Fruit fly (Drosophila melanogaster): ENCODE results near the gene CG14259.

Gene CG14259

dm6 chr3R:27129580-27130385, 35.5 kb downstream of the CG14259 start (continued):
- TF ChIP-seq dysf (GFP tag; IDR thresholded peaks at IDR 0.05) (peak; percentile 66; the same call in 2 of the 3 replicates), CG10543 (GFP tag; optimal IDR thresholded peaks at IDR 0.05) (peak; percentile 54), CG6765 (GFP tag; optimal IDR thresholded peaks at IDR 0.05) (no peak), CG1647 (GFP tag; optimal IDR thresholded peaks at IDR 0.05) (no peak), knrl (GFP tag; IDR thresholded peaks at IDR 0.05; ENCODE audit: partially characterized antibody) (no peak), CG13123 (GFP tag; optimal IDR thresholded peaks at IDR 0.05) (no peak), CG4707 (GFP tag; optimal IDR thresholded peaks at IDR 0.05) (no peak), ttk (GFP tag; IDR thresholded peaks at IDR 0.05) (no peak), Bgb (GFP tag; IDR thresholded peaks at IDR 0.05; ENCODE audit: partially characterized antibody) (no peak), chinmo (GFP tag; IDR thresholded peaks at IDR 0.05; ENCODE audit: partially characterized antibody) (peak; percentile 97), Mad (GFP tag; optimal IDR thresholded peaks at IDR 0.05) (no peak), Nf-YA (GFP tag; IDR thresholded peaks at IDR 0.05) (no peak), lov (optimal IDR thresholded peaks at IDR 0.05) (no peak), lov (GFP tag; IDR thresholded peaks at IDR 0.05) (no peak), grn (GFP tag; optimal IDR thresholded peaks at IDR 0.05) (no peak), Drgx (GFP tag; IDR thresholded peaks at IDR 0.05) (peak; percentile 74), slbo (GFP tag; IDR thresholded peaks at IDR 0.05) (peak; percentile 60), da (GFP tag; optimal IDR thresholded peaks at IDR 0.05) (no peak), CG15696 (tag; optimal IDR thresholded peaks at IDR 0.05) (no peak), CG17802 (tag; optimal IDR thresholded peaks at IDR 0.05) (no peak), Kr (GFP tag; optimal IDR thresholded peaks at IDR 0.05) (no peak), hb (GFP tag; IDR thresholded peaks at IDR 0.05; ENCODE audit: partially characterized antibody) (no peak), Atf3 (GFP tag; optimal IDR thresholded peaks at IDR 0.05) (no peak), Hmx (GFP tag; optimal IDR thresholded peaks at IDR 0.05) (no peak), Asciz (GFP tag; optimal IDR thresholded peaks at IDR 0.05) (no peak), Elba2 (GFP tag; optimal IDR thresholded peaks at IDR 0.05) (no peak), CG11398 (GFP tag; optimal IDR thresholded peaks at IDR 0.05) (no peak), corto (GFP tag; optimal IDR thresholded peaks at IDR 0.05) (peak; percentile 25), CG18262 (tag; optimal IDR thresholded peaks at IDR 0.05) (no peak), Nf-YC (tag; optimal IDR thresholded peaks at IDR 0.05) (no peak), NK7.1 (GFP tag; optimal IDR thresholded peaks at IDR 0.05) (no peak), ab (GFP tag; optimal IDR thresholded peaks at IDR 0.05) (no peak), CG43689 (GFP tag; IDR thresholded peaks at IDR 0.05) (no peak), CG16863 (GFP tag; optimal IDR thresholded peaks at IDR 0.05) (no peak), abd-A (tag; optimal IDR thresholded peaks at IDR 0.05) (no peak), Aef1 (GFP tag; IDR thresholded peaks at IDR 0.05) (no peak), sens (GFP tag) (peak; percentile 76), vnd (GFP tag; IDR thresholded peaks at IDR 0.05; ENCODE audit: partially characterized antibody) (no peak), cwo (GFP tag; optimal IDR thresholded peaks at IDR 0.05) (peak; percentile 75), bab2 (GFP tag; optimal IDR thresholded peaks at IDR 0.05) (peak; percentile 8), pb (GFP tag; optimal IDR thresholded peaks at IDR 0.05) (no peak), tgo (GFP tag; IDR thresholded peaks at IDR 0.05) (no peak), Neu2 (GFP tag; optimal IDR thresholded peaks at IDR 0.05; ENCODE audit: borderline replicate concordance) (no peak), Ada2b (GFP tag; IDR thresholded peaks at IDR 0.05) (no peak), mam (GFP tag; optimal IDR thresholded peaks at IDR 0.05) (peak; percentile 26), her (GFP tag; optimal IDR thresholded peaks at IDR 0.05) (no peak), CG17829 (tag; optimal IDR thresholded peaks at IDR 0.05) (no peak), CG11247 (GFP tag; IDR thresholded peaks at IDR 0.05) (no peak), CG17328 (GFP tag; IDR thresholded peaks at IDR 0.05) (no peak), ems (GFP tag; optimal IDR thresholded peaks at IDR 0.05) (no peak), CG6654 (GFP tag; optimal IDR thresholded peaks at IDR 0.05) (no peak)
